Worm (Caenorhabditis elegans): ENCODE results near the gene K08B12.1.
A peak's percentile ranks its signal among the peaks of the same experiment; 100 is the strongest.

Gene K08B12.1

ce11 chrV:6227326-6228246 is 31.6 kb upstream of the K08B12.1 start (continued):
- TF ChIP-seq gei-17 (GFP tag; optimal IDR thresholded peaks at IDR 0.05), result peak; percentile 44
- TF ChIP-seq rec-8 (tag; optimal IDR thresholded peaks at IDR 0.05), result no peak
- peak; percentile 26 for TF ChIP-seq nhr-90 (tag; optimal IDR thresholded peaks at IDR 0.05)
- no peak for TF ChIP-seq dpff-1 (tag; optimal IDR thresholded peaks at IDR 0.05)
- TF ChIP-seq mcd-1 (GFP tag; IDR thresholded peaks at IDR 0.05), result peak; percentile 76
- TF ChIP-seq nfyb-1 (GFP tag; IDR thresholded peaks at IDR 0.05), result peak; percentile 94; the same call in 1 of the 2 replicates
- peak; percentile 81 for TF ChIP-seq pbrm-1 (GFP tag; IDR thresholded peaks at IDR 0.05)
- TF ChIP-seq B0336.3 (GFP tag; IDR thresholded peaks at IDR 0.05), result peak; percentile 89
- TF ChIP-seq hsf-1 (GFP tag; IDR thresholded peaks at IDR 0.05), result 0 out of 2 replicates have a peak, but pooled peaks have one; percentile 22
- TF ChIP-seq tlf-1 (GFP tag; optimal IDR thresholded peaks at IDR 0.05), result peak; percentile 36
- TF ChIP-seq madf-10 (tag; optimal IDR thresholded peaks at IDR 0.05), result peak; percentile 100
- TF ChIP-seq lin-40 (tag; optimal IDR thresholded peaks at IDR 0.05), result peak; percentile 92
- TF ChIP-seq T07F8.4 (tag; optimal IDR thresholded peaks at IDR 0.05), result no peak
- TF ChIP-seq snpc-1.3 (tag; optimal IDR thresholded peaks at IDR 0.05; ENCODE audit: insufficient read depth), result no peak
- peak; percentile 71 for TF ChIP-seq B0035.1 (tag; optimal IDR thresholded peaks at IDR 0.05)
- TF ChIP-seq F23B12.7 (tag; optimal IDR thresholded peaks at IDR 0.05; ENCODE audit: insufficient read depth), result no peak
- 0 out of 2 replicates have a peak, but pooled peaks have one; percentile 60 for TF ChIP-seq bed-1 (GFP tag; IDR thresholded peaks at IDR 0.05)

- TF ChIP-seq pbrm-1 (GFP tag; IDR thresholded peaks at IDR 0.05) (peak; percentile 6; the same call in 1 of the 2 replicates), tlf-1 (GFP tag; optimal IDR thresholded peaks at IDR 0.05) (no peak), dox-1 (GFP tag; IDR thresholded peaks at IDR 0.05) (0 out of 2 replicates have a peak, but pooled peaks have one; percentile 7), rec-8 (tag; optimal IDR thresholded peaks at IDR 0.05) (no peak), T26A5.8 (tag; optimal IDR thresholded peaks at IDR 0.05) (no peak), nfyb-1 (GFP tag; IDR thresholded peaks at IDR 0.05) (peak; percentile 55), sdz-38 (tag; optimal IDR thresholded peaks at IDR 0.05) (no peak), cebp-1 (GFP tag; IDR thresholded peaks at IDR 0.05) (0 out of 2 replicates have a peak, but pooled peaks have one; percentile 42), cebp-1 (tag; optimal IDR thresholded peaks at IDR 0.05) (peak; percentile 4), C06A6.2 (GFP tag; conservative IDR thresholded peaks at IDR 0.05) (no peak), lir-1 (GFP tag; conservative IDR thresholded peaks at IDR 0.05) (no peak), ekl-4 (GFP tag; IDR thresholded peaks at IDR 0.05) (peak; percentile 9; the same call in 1 of the 2 replicates), Y95B8A.8 (GFP tag; IDR thresholded peaks at IDR 0.05) (no peak), ceh-27 (GFP tag; optimal IDR thresholded peaks at IDR 0.05) (peak; percentile 15), ceh-91 (GFP tag; IDR thresholded peaks at IDR 0.05) (no peak), egl-18 (GFP tag; IDR thresholded peaks at IDR 0.05) (no peak), Y56A3A.18 (GFP tag; IDR thresholded peaks at IDR 0.05) (no peak), F52B5.7 (tag; optimal IDR thresholded peaks at IDR 0.05) (no peak), F22D6.2 (tag; optimal IDR thresholded peaks at IDR 0.05) (no peak), madf-10 (tag; optimal IDR thresholded peaks at IDR 0.05) (peak; percentile 92), C17E4.6 (GFP tag; IDR thresholded peaks at IDR 0.05) (no peak), atf-7 (tag; optimal IDR thresholded peaks at IDR 0.05) (peak; percentile 88), Y79H2A.3 (GFP tag; conservative IDR thresholded peaks at IDR 0.05) (0 out of 2 replicates have a peak, but pooled peaks have one; percentile 14), nhr-80 (tag; optimal IDR thresholded peaks at IDR 0.05) (peak; percentile 14), F49E8.2 (tag; optimal IDR thresholded peaks at IDR 0.05; ENCODE audit: insufficient read depth) (no peak), ama-1 (optimal IDR thresholded peaks at IDR 0.05) (peak; percentile 77), ama-1 (GFP tag; optimal IDR thresholded peaks at IDR 0.05) (no peak), lin-54 (GFP tag; optimal IDR thresholded peaks at IDR 0.05) (peak; percentile 6), K11D2.4 (GFP tag; IDR thresholded peaks at IDR 0.05) (peak; percentile 32; the same call in 1 of the 2 replicates), rcor-1 (GFP tag; IDR thresholded peaks at IDR 0.05) (0 out of 2 replicates have a peak, but pooled peaks have one; percentile 16)
These were observed 30.7 kb upstream of the K08B12.1 start for ce11 chrV:6228400-6228895.
